In genomic region chrIII:51622-52021, ce11 we compare ENCODE assay signal across 3 worm cellular contexts.
A peak's percentile ranks its signal among the peaks of the same experiment; 100 is the strongest.
TF ChIP-seq lines count a peak whose summit lies in the region.

No protein-coding gene starts in this region.

TF ChIP-seq in whole organism, L4 larva, 104 proteins besides CTCF, POLR2A, EP300 and RAD21:
- TF ChIP-seq set-16 (GFP tag; IDR thresholded peaks at IDR 0.05; lab: Robert Waterston, UW) = peak; percentile 83
- no peak for TF ChIP-seq fkh-10 (GFP tag; optimal IDR thresholded peaks at IDR 0.05; lab: Kevin White, UChicago)
- no peak for TF ChIP-seq T20F7.1 (GFP tag; optimal IDR thresholded peaks at IDR 0.05; lab: Kevin White, UChicago)
- TF ChIP-seq pqm-1 (tag; optimal IDR thresholded peaks at IDR 0.05; lab: Kevin White, UChicago) = no peak

TF ChIP-seq in whole organism, early embryonic, 17 proteins besides CTCF, POLR2A, EP300 and RAD21:
- TF ChIP-seq ceh-13 (GFP tag; optimal IDR thresholded peaks at IDR 0.05; lab: Kevin White, UChicago) (no peak), hmg-4 (GFP tag; optimal IDR thresholded peaks at IDR 0.05; lab: Kevin White, UChicago) (no peak), pes-1 (GFP tag; IDR thresholded peaks at IDR 0.05; lab: Robert Waterston, UW) (peak; percentile 26; the same call in 1 of the 2 replicates), tbx-11 (GFP tag; IDR thresholded peaks at IDR 0.05; lab: Robert Waterston, UW) (no peak), ama-1 (optimal IDR thresholded peaks at IDR 0.05; lab: Kevin White, UChicago) (no peak)

TF ChIP-seq in whole organism, young adult, 124 proteins besides CTCF, POLR2A, EP300 and RAD21:
- TF ChIP-seq ztf-6 (GFP tag; IDR thresholded peaks at IDR 0.05; lab: Robert Waterston, UW) (no peak), Y53F4B.3 (GFP tag; IDR thresholded peaks at IDR 0.05; lab: Robert Waterston, UW) (no peak), nhr-80 (tag; optimal IDR thresholded peaks at IDR 0.05; lab: Kevin White, UChicago) (no peak), pbrm-1 (GFP tag; IDR thresholded peaks at IDR 0.05; lab: Robert Waterston, UW) (0 out of 2 replicates have a peak, but pooled peaks have one; percentile 8), unc-62 (GFP tag; optimal IDR thresholded peaks at IDR 0.05; lab: Kevin White, UChicago) (no peak), ets-4 (GFP tag; optimal IDR thresholded peaks at IDR 0.05; lab: Kevin White, UChicago) (no peak), zfh-2 (GFP tag; conservative IDR thresholded peaks at IDR 0.05; lab: Robert Waterston, UW) (peak; percentile 73), ztf-28 (GFP tag; IDR thresholded peaks at IDR 0.05; lab: Robert Waterston, UW) (no peak), ceh-27 (GFP tag; optimal IDR thresholded peaks at IDR 0.05; lab: Kevin White, UChicago) (no peak), nhr-120 (GFP tag; IDR thresholded peaks at IDR 0.05; lab: Robert Waterston, UW) (no peak), rpc-1 (optimal IDR thresholded peaks at IDR 0.05; lab: Kevin White, UChicago) (no peak), rpc-1 (tag; optimal IDR thresholded peaks at IDR 0.05; lab: Kevin White, UChicago) (no peak), die-1 (tag; optimal IDR thresholded peaks at IDR 0.05; lab: Kevin White, UChicago) (no peak), F23B12.7 (tag; optimal IDR thresholded peaks at IDR 0.05; lab: Kevin White, UChicago; ENCODE audit: insufficient read depth) (no peak), madf-8 (GFP tag; conservative IDR thresholded peaks at IDR 0.05; lab: Robert Waterston, UW) (no peak), F33H1.4 (GFP tag; IDR thresholded peaks at IDR 0.05; lab: Robert Waterston, UW) (no peak), F10E7.11 (tag; optimal IDR thresholded peaks at IDR 0.05; lab: Kevin White, UChicago) (no peak), let-526 (GFP tag; IDR thresholded peaks at IDR 0.05; lab: Robert Waterston, UW) (no peak), nhr-90 (tag; optimal IDR thresholded peaks at IDR 0.05; lab: Kevin White, UChicago) (no peak), nhr-179 (tag; optimal IDR thresholded peaks at IDR 0.05; lab: Kevin White, UChicago) (no peak), madf-3 (GFP tag; IDR thresholded peaks at IDR 0.05; lab: Robert Waterston, UW) (no peak), lin-54 (GFP tag; optimal IDR thresholded peaks at IDR 0.05; lab: Kevin White, UChicago) (no peak), egrh-3 (GFP tag; IDR thresholded peaks at IDR 0.05; lab: Robert Waterston, UW) (peak; percentile 29; the same call in 1 of the 2 replicates), lin-26 (GFP tag; IDR thresholded peaks at IDR 0.05; lab: Robert Waterston, UW) (no peak), hlh-26 (GFP tag; conservative IDR thresholded peaks at IDR 0.05; lab: Robert Waterston, UW) (no peak), Y95B8A.8 (GFP tag; IDR thresholded peaks at IDR 0.05; lab: Robert Waterston, UW) (no peak), F55B11.4 (tag; optimal IDR thresholded peaks at IDR 0.05; lab: Kevin White, UChicago; ENCODE audit: borderline replicate concordance, insufficient read depth) (no peak), K11D2.4 (GFP tag; IDR thresholded peaks at IDR 0.05; lab: Robert Waterston, UW) (no peak), ztf-3 (GFP tag; optimal IDR thresholded peaks at IDR 0.05; lab: Kevin White, UChicago) (no peak), F22D6.2 (tag; optimal IDR thresholded peaks at IDR 0.05; lab: Kevin White, UChicago) (no peak), lin-40 (tag; optimal IDR thresholded peaks at IDR 0.05; lab: Kevin White, UChicago) (no peak), F39B2.1 (GFP tag; IDR thresholded peaks at IDR 0.05; lab: Robert Waterston, UW) (no peak), him-1 (tag; optimal IDR thresholded peaks at IDR 0.05; lab: Kevin White, UChicago) (no peak), D2030.7 (GFP tag; IDR thresholded peaks at IDR 0.05; lab: Robert Waterston, UW) (0 out of 2 replicates have a peak, but pooled peaks have one; percentile 35), C17E4.6 (GFP tag; IDR thresholded peaks at IDR 0.05; lab: Robert Waterston, UW) (no peak), snpc-4 (GFP tag; optimal IDR thresholded peaks at IDR 0.05; lab: Kevin White, UChicago) (no peak), snpc-4 (tag; optimal IDR thresholded peaks at IDR 0.05; lab: Kevin White, UChicago) (no peak)
